Worm (Caenorhabditis elegans) whole organism, L3 larva: ENCODE data around the gene dlst-1.

Experiments
- ama-1 ChIP-seq: fragments of 150-350 bp; optimal IDR thresholded peaks from 2 replicates; lab custom pipeline; 2018
- hmg-11 ChIP-seq: sonication (generic microtip); optimal IDR thresholded peaks from 2 replicates; lab custom pipeline; 2016; ENCODE audit warnings: missing genetic modification characterization, missing compliant biosample characterization
- lin-15B ChIP-seq: fragments of 150-350 bp; optimal IDR thresholded peaks from 2 replicates; lab custom pipeline; 2014; ENCODE audit warnings: missing biosample characterization, missing genetic modification characterization
- lin-39 ChIP-seq: fragments of 150-350 bp; optimal IDR thresholded peaks from 2 replicates; lab custom pipeline; 2018; ENCODE audit warnings: missing biosample characterization, missing genetic modification reagents, missing genetic modification characterization
- mdl-1 ChIP-seq: fragments of 150-350 bp; optimal IDR thresholded peaks from 2 replicates; lab custom pipeline; 2014; ENCODE audit warnings: missing biosample characterization, missing genetic modification characterization
- nhr-12 ChIP-seq: fragments of 150-350 bp; optimal IDR thresholded peaks from 2 replicates; lab custom pipeline; 2014; ENCODE audit warnings: missing biosample characterization, missing genetic modification characterization
- nhr-43 ChIP-seq: sonication (generic microtip); optimal IDR thresholded peaks from 2 replicates; lab custom pipeline; 2016; ENCODE audit warnings: mild to moderate bottlenecking, missing genetic modification characterization, missing compliant biosample characterization; ENCODE audit not compliant: poor library complexity, severe bottlenecking
- nhr-76 ChIP-seq: fragments of 150-350 bp; sonication (generic microtip); optimal IDR thresholded peaks from 5 replicates; lab custom pipeline; 2014; ENCODE audit warnings: missing biosample characterization, missing genetic modification characterization
- tbx-2 ChIP-seq: sonication (generic microtip); optimal IDR thresholded peaks from 2 replicates; lab custom pipeline; 2016; ENCODE audit warnings: mild to moderate bottlenecking, missing genetic modification characterization, missing compliant biosample characterization
- zag-1 ChIP-seq: fragments of 150-350 bp; optimal IDR thresholded peaks from 2 replicates; lab custom pipeline; 2014; ENCODE audit warnings: missing biosample characterization, missing genetic modification characterization
- ztf-11 ChIP-seq: fragments of 150-350 bp; optimal IDR thresholded peaks from 2 replicates; lab custom pipeline; 2014; ENCODE audit warnings: missing biosample characterization, missing genetic modification characterization
- ztf-4 ChIP-seq: fragments of 150-350 bp; optimal IDR thresholded peaks from 2 replicates; lab custom pipeline; 2014; ENCODE audit warnings: missing biosample characterization, missing genetic modification characterization

DNA sequence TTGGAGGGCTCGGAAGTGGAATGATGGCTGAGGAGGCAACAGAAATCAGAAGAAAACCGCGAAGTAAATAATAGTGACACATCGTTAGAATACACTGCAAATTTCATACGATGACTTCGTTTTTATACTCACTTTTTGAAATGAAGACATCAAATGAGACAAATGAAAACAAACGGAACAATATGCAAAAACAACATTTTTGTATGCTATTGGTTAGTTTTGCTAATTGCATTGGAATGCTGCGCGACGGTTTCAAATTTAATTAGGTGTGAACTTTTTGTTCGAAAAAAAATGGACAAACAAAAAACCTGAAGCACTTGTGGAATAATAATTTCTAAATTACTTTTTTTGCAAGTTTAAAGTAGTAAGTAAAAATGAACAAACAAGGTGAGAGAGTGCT is 24.1 kb upstream of the dlst-1 start, which contains the start of gene grl-8:
- TF ChIP-seq ama-1 (lab: Kevin White, UChicago) (no peak), ztf-11 (tag; lab: Kevin White, UChicago) (no peak), nhr-43 (no peak), zag-1 (tag; lab: Kevin White, UChicago) (no peak), lin-15B (no peak), hmg-11 (tag; lab: Kevin White, UChicago) (no peak), tbx-2 (tag; lab: Kevin White, UChicago) (no peak), lin-39 (no peak), nhr-12 (no peak), ztf-4 (tag; lab: Kevin White, UChicago) (no peak), mdl-1 (tag; lab: Kevin White, UChicago) (no peak), nhr-76 (tag; lab: Kevin White, UChicago) (no peak)
